Worm (Caenorhabditis elegans) whole organism, L4 larva: Measurements from ENCODE around the gene nhr-268.

ENCODE experiments used
- D1046.2 ChIP-seq: fragments of 200-800 bp; sonication (Bioruptor generic); IDR thresholded peaks from 2 replicates; pipeline ENCODE4 v1.3.6; 2022; ENCODE audit warnings: missing genetic modification characterization, missing compliant biosample characterization
- F10B5.3 ChIP-seq: sonication (generic microtip); optimal IDR thresholded peaks from 2 replicates; lab custom pipeline; 2016; ENCODE audit warnings: mild to moderate bottlenecking, missing genetic modification characterization, missing compliant biosample characterization
- ZK337.2 ChIP-seq: fragments of 200-800 bp; sonication (Bioruptor generic); IDR thresholded peaks from 2 replicates; pipeline ENCODE4 v1.3.6; 2022; ENCODE audit warnings: missing genetic modification reagents, missing genetic modification characterization, missing compliant biosample characterization
- ceh-32 ChIP-seq: sonication (generic microtip); optimal IDR thresholded peaks from 2 replicates; lab custom pipeline; 2016; ENCODE audit warnings: mild to moderate bottlenecking, missing genetic modification characterization, missing compliant biosample characterization; ENCODE audit not compliant: poor library complexity
- nhr-6 ChIP-seq: fragments of 150-350 bp; optimal IDR thresholded peaks from 2 replicates; lab custom pipeline; 2014; ENCODE audit warnings: missing biosample characterization, missing genetic modification characterization
- saeg-2 ChIP-seq: fragments of 200-800 bp; sonication (Bioruptor generic); IDR thresholded peaks from 2 replicates; pipeline ENCODE4 v1.3.6; 2022; ENCODE audit warnings: missing genetic modification reagents, missing genetic modification characterization, missing compliant biosample characterization
- spr-1 ChIP-seq: sonication (generic microtip); optimal IDR thresholded peaks from 2 replicates; lab custom pipeline; 2016; ENCODE audit warnings: mild to moderate bottlenecking, missing genetic modification characterization, missing compliant biosample characterization
- unc-62 ChIP-seq, 3 experiments: fragments of 150-350 bp in 1 of 3; sonication (generic microtip); optimal IDR thresholded peaks in 2 of 3; peaks in 1 of 3; 1 replicate in 1 of 3; 2 replicates in 2 of 3; lab custom pipeline; 2014 to 2017; ENCODE audit warnings: missing biosample characterization in 3 of 3, missing genetic modification characterization in 3 of 3, missing genetic modification reagents in 3 of 3, missing genotype in 1 of 3

- TF ChIP-seq F10B5.3 (no peak), spr-1 (tag; lab: Kevin White, UChicago) (no peak), nhr-6 (tag; lab: Kevin White, UChicago) (no peak), saeg-2 (GFP tag; lab: Robert Waterston, UW) (no peak), ceh-32 (tag; lab: Kevin White, UChicago) (no peak), ZK337.2 (no peak), D1046.2 (GFP tag; lab: Robert Waterston, UW) (no peak), unc-62 (GFP tag; optimal IDR thresholded peaks at IDR 0.05 in 1 of 2; lab: Kevin White, UChicago) (peak in 1 of 2 experiments; percentile 18), unc-62 (tag; optimal IDR thresholded peaks at IDR 0.05; lab: Kevin White, UChicago) (no peak)
Observed at ce11 chrV:15718562-15718961, 28.5 kb downstream of the nhr-268 start, which contains the start of gene Y6E2A.5.
